Fruit fly (Drosophila melanogaster): ENCODE measurements around the gene CG6733.

- TF ChIP-seq pan (optimal IDR thresholded peaks at IDR 0.05) (no peak), psq (optimal IDR thresholded peaks at IDR 0.05) (no peak), usp (GFP tag; optimal IDR thresholded peaks at IDR 0.05) (no peak), EcR (GFP tag; optimal IDR thresholded peaks at IDR 0.05) (no peak)
Measured at dm6 chr3R:23144654-23145053, 47.1 kb downstream of the CG6733 start.
